Worm (Caenorhabditis elegans) whole organism, L3 larva: ENCODE results near the gene znf-622.

Source experiments
- R02D3.7 ChIP-seq: fragments of 150-350 bp; optimal IDR thresholded peaks from 2 replicates; lab custom pipeline; 2014; ENCODE audit warnings: missing biosample characterization, missing genetic modification characterization
- ZK546.5 ChIP-seq: sonication (generic microtip); optimal IDR thresholded peaks from 2 replicates; lab custom pipeline; 2017; ENCODE audit warnings: missing biosample characterization, missing genetic modification characterization
- aly-2 ChIP-seq: fragments of 150-350 bp; optimal IDR thresholded peaks from 2 replicates; lab custom pipeline; 2014; ENCODE audit warnings: missing biosample characterization, missing genetic modification characterization
- ama-1 ChIP-seq: fragments of 150-350 bp; optimal IDR thresholded peaks from 2 replicates; lab custom pipeline; 2018
- ceh-16 ChIP-seq: sonication (generic microtip); optimal IDR thresholded peaks from 2 replicates; lab custom pipeline; 2017; ENCODE audit warnings: missing biosample characterization, missing genetic modification characterization
- ceh-28 ChIP-seq: fragments of 150-350 bp; optimal IDR thresholded peaks from 2 replicates; lab custom pipeline; 2014; ENCODE audit warnings: missing biosample characterization, missing genetic modification reagents, missing genetic modification characterization
- ceh-82 ChIP-seq: fragments of 150-350 bp; optimal IDR thresholded peaks from 2 replicates; lab custom pipeline; 2014; ENCODE audit warnings: missing biosample characterization, missing genetic modification characterization
- ceh-9 ChIP-seq: sonication (generic microtip); optimal IDR thresholded peaks from 2 replicates; lab custom pipeline; 2018; ENCODE audit warnings: missing biosample characterization, missing genetic modification characterization
- daf-12 ChIP-seq: fragments of 150-350 bp; optimal IDR thresholded peaks from 2 replicates; lab custom pipeline; 2014; ENCODE audit warnings: missing biosample characterization, missing genetic modification reagents, missing genetic modification characterization
- egl-27 ChIP-seq: sonication (generic microtip); optimal IDR thresholded peaks from 4 replicates; lab custom pipeline; 2017; ENCODE audit warnings: missing biosample characterization, missing genetic modification reagents, missing genetic modification characterization
- egl-5 ChIP-seq: fragments of 150-350 bp; optimal IDR thresholded peaks from 2 replicates; lab custom pipeline; 2017; ENCODE audit warnings: missing biosample characterization, missing genetic modification reagents, missing genetic modification characterization, inconsistent platforms
- elt-1 ChIP-seq: fragments of 150-350 bp; optimal IDR thresholded peaks from 2 replicates; lab custom pipeline; 2014; ENCODE audit warnings: missing biosample characterization, missing genetic modification characterization
- elt-2 ChIP-seq: sonication (generic microtip); optimal IDR thresholded peaks from 2 replicates; lab custom pipeline; 2016; ENCODE audit warnings: missing genetic modification reagents, mild to moderate bottlenecking, missing genetic modification characterization, missing compliant biosample characterization
- elt-3 ChIP-seq, 3 experiments: fragments of 150-350 bp in 1 of 3; sonication (generic microtip) in 2 of 3; optimal IDR thresholded peaks; 2 replicates in 2 of 3; 4 replicates in 1 of 3; lab custom pipeline; 2014 to 2017; ENCODE audit warnings: missing biosample characterization in 3 of 3, missing genetic modification characterization in 3 of 3
- eor-1 ChIP-seq, 2 experiments: fragments of 150-350 bp; optimal IDR thresholded peaks; 2 replicates each; lab custom pipeline; 2014 to 2018; ENCODE audit warnings: missing biosample characterization in 2 of 2, missing genetic modification characterization in 2 of 2
- fkh-10 ChIP-seq: sonication (generic microtip); optimal IDR thresholded peaks from 2 replicates; lab custom pipeline; 2017; ENCODE audit warnings: missing biosample characterization, missing genetic modification reagents, missing genetic modification characterization
- fkh-2 ChIP-seq: fragments of 150-350 bp; optimal IDR thresholded peaks from 2 replicates; lab custom pipeline; 2014; ENCODE audit warnings: missing biosample characterization, missing genetic modification reagents, missing genetic modification characterization
- fos-1 ChIP-seq: fragments of 150-350 bp; optimal IDR thresholded peaks from 2 replicates; lab custom pipeline; 2014; ENCODE audit warnings: missing biosample characterization, missing genetic modification characterization
- hmg-11 ChIP-seq: sonication (generic microtip); optimal IDR thresholded peaks from 2 replicates; lab custom pipeline; 2016; ENCODE audit warnings: missing genetic modification characterization, missing compliant biosample characterization
- jun-1 ChIP-seq: fragments of 150-350 bp; optimal IDR thresholded peaks from 2 replicates; lab custom pipeline; 2014; ENCODE audit warnings: missing biosample characterization, missing genetic modification reagents, missing genetic modification characterization
- lin-15B ChIP-seq: fragments of 150-350 bp; optimal IDR thresholded peaks from 2 replicates; lab custom pipeline; 2014; ENCODE audit warnings: missing biosample characterization, missing genetic modification characterization
- lin-39 ChIP-seq: fragments of 150-350 bp; optimal IDR thresholded peaks from 2 replicates; lab custom pipeline; 2018; ENCODE audit warnings: missing biosample characterization, missing genetic modification reagents, missing genetic modification characterization
- lsy-12 ChIP-seq: sonication (generic microtip); optimal IDR thresholded peaks from 2 replicates; lab custom pipeline; 2016; ENCODE audit warnings: mild to moderate bottlenecking, missing genetic modification characterization, missing compliant biosample characterization
- mdl-1 ChIP-seq: fragments of 150-350 bp; optimal IDR thresholded peaks from 2 replicates; lab custom pipeline; 2014; ENCODE audit warnings: missing biosample characterization, missing genetic modification characterization
- mml-1 ChIP-seq: fragments of 150-350 bp; sonication (generic microtip); optimal IDR thresholded peaks from 3 replicates; lab custom pipeline; 2014; ENCODE audit warnings: missing biosample characterization, missing genetic modification characterization
- nfya-1 ChIP-seq: sonication (generic microtip); optimal IDR thresholded peaks from 2 replicates; lab custom pipeline; 2017; ENCODE audit warnings: missing genetic modification characterization, mild to moderate bottlenecking, missing compliant biosample characterization, antibody characterized with exemption, moderate library complexity; ENCODE audit not compliant: insufficient read depth
- nhr-11 ChIP-seq: fragments of 150-350 bp; optimal IDR thresholded peaks from 2 replicates; lab custom pipeline; 2014; ENCODE audit warnings: missing biosample characterization, missing genetic modification characterization
- nhr-12 ChIP-seq: fragments of 150-350 bp; optimal IDR thresholded peaks from 2 replicates; lab custom pipeline; 2014; ENCODE audit warnings: missing biosample characterization, missing genetic modification characterization
- nhr-23 ChIP-seq: fragments of 150-350 bp; optimal IDR thresholded peaks from 2 replicates; lab custom pipeline; 2014; ENCODE audit warnings: missing biosample characterization, missing genetic modification reagents, missing genetic modification characterization
- nhr-237 ChIP-seq: fragments of 150-350 bp; optimal IDR thresholded peaks from 2 replicates; lab custom pipeline; 2014; ENCODE audit warnings: missing biosample characterization, missing genetic modification characterization
- nhr-25 ChIP-seq: sonication (generic microtip); optimal IDR thresholded peaks from 2 replicates; lab custom pipeline; 2017; ENCODE audit warnings: missing biosample characterization, missing genetic modification characterization
- nhr-28 ChIP-seq: fragments of 150-350 bp; optimal IDR thresholded peaks from 2 replicates; lab custom pipeline; 2014; ENCODE audit warnings: missing biosample characterization, missing genetic modification characterization
- nhr-43 ChIP-seq: sonication (generic microtip); optimal IDR thresholded peaks from 2 replicates; lab custom pipeline; 2016; ENCODE audit warnings: mild to moderate bottlenecking, missing genetic modification characterization, missing compliant biosample characterization; ENCODE audit not compliant: poor library complexity, severe bottlenecking
- nhr-67 ChIP-seq: fragments of 150-350 bp; optimal IDR thresholded peaks from 2 replicates; lab custom pipeline; 2014; ENCODE audit warnings: missing biosample characterization, missing genetic modification characterization
- nhr-77 ChIP-seq: fragments of 150-350 bp; optimal IDR thresholded peaks from 2 replicates; lab custom pipeline; 2014; ENCODE audit warnings: missing biosample characterization, missing genetic modification characterization
- pha-4 ChIP-seq: fragments of 150-350 bp; optimal IDR thresholded peaks from 2 replicates; lab custom pipeline; 2014; ENCODE audit warnings: missing biosample characterization, missing genetic modification reagents, missing genetic modification characterization
- pqm-1 ChIP-seq: fragments of 150-350 bp; optimal IDR thresholded peaks from 2 replicates; lab custom pipeline; 2017; ENCODE audit warnings: missing biosample characterization, missing genetic modification characterization, inconsistent platforms
- sea-2 ChIP-seq: fragments of 150-350 bp; sonication (generic microtip); optimal IDR thresholded peaks from 4 replicates; lab custom pipeline; 2014; ENCODE audit warnings: missing biosample characterization, missing genetic modification reagents, missing genetic modification characterization
- skn-1 ChIP-seq: fragments of 150-350 bp; optimal IDR thresholded peaks from 2 replicates; lab custom pipeline; 2014; ENCODE audit warnings: missing biosample characterization, missing genetic modification characterization
- snpc-4 ChIP-seq: fragments of 150-350 bp; optimal IDR thresholded peaks from 2 replicates; lab custom pipeline; 2014; ENCODE audit warnings: missing biosample characterization, missing genetic modification characterization
- tbx-2 ChIP-seq: sonication (generic microtip); optimal IDR thresholded peaks from 2 replicates; lab custom pipeline; 2016; ENCODE audit warnings: mild to moderate bottlenecking, missing genetic modification characterization, missing compliant biosample characterization
- unc-62 ChIP-seq: fragments of 150-350 bp; sonication (generic microtip); optimal IDR thresholded peaks from 4 replicates; lab custom pipeline; 2014; ENCODE audit warnings: missing biosample characterization, missing genetic modification reagents, missing genetic modification characterization
- zag-1 ChIP-seq: fragments of 150-350 bp; optimal IDR thresholded peaks from 2 replicates; lab custom pipeline; 2014; ENCODE audit warnings: missing biosample characterization, missing genetic modification characterization
- ztf-11 ChIP-seq: fragments of 150-350 bp; optimal IDR thresholded peaks from 2 replicates; lab custom pipeline; 2014; ENCODE audit warnings: missing biosample characterization, missing genetic modification characterization
- ztf-4 ChIP-seq: fragments of 150-350 bp; optimal IDR thresholded peaks from 2 replicates; lab custom pipeline; 2014; ENCODE audit warnings: missing biosample characterization, missing genetic modification characterization

znf-622 gene

ce11 chrIII:6381584-6382391 is at the start of gene znf-622:
Gene znf-622, plus strand, starts transcription at chrIII:6381634.
- TF ChIP-seq aly-2 (tag; lab: Kevin White, UChicago): no peak

ce11 chrIII:6334364-6334763 is 47.1 kb upstream of the znf-622 start:
- TF ChIP-seq ZK546.5 (no peak), fkh-10 (GFP tag; lab: Kevin White, UChicago) (peak; percentile 55)

ce11 chrIII:6339919-6340434 is 41.5 kb upstream of the znf-622 start, which contains the start of gene let-767:
Gene let-767, minus strand, starts transcription at chrIII:6339969.
- TF ChIP-seq mml-1 (tag; lab: Kevin White, UChicago) (no peak), elt-2 (tag; lab: Kevin White, UChicago) (peak; percentile 29), ceh-28 (tag; lab: Kevin White, UChicago) (no peak), elt-3 (tag; optimal IDR thresholded peaks at IDR 0.05; lab: Kevin White, UChicago) (peak in 1 of 3 experiments; percentile 89), nhr-23 (tag; lab: Kevin White, UChicago) (peak; percentile 15)

ce11 chrIII:6341878-6342453 is 39.5 kb upstream of the znf-622 start, which contains the start of gene rpn-13:
Gene rpn-13, minus strand, starts transcription at chrIII:6341928.
- TF ChIP-seq ztf-4 (tag; lab: Kevin White, UChicago) (no peak), nhr-11 (tag; lab: Kevin White, UChicago) (no peak), ceh-28 (tag; lab: Kevin White, UChicago) (no peak), pha-4 (tag; lab: Kevin White, UChicago) (peak; percentile 78), nhr-28 (tag; lab: Kevin White, UChicago) (no peak), snpc-4 (tag; lab: Kevin White, UChicago) (peak; percentile 28), zag-1 (tag; lab: Kevin White, UChicago) (no peak), skn-1 (tag; lab: Kevin White, UChicago) (peak; percentile 98), elt-2 (tag; lab: Kevin White, UChicago) (peak; percentile 15), ceh-16 (tag; lab: Kevin White, UChicago) (no peak), elt-1 (no peak), lin-15B (tag; lab: Kevin White, UChicago) (peak; percentile 46), nhr-25 (tag; lab: Kevin White, UChicago) (peak; percentile 21), unc-62 (no peak), elt-3 (tag; optimal IDR thresholded peaks at IDR 0.05; lab: Kevin White, UChicago) (no peak), ZK546.5 (no peak), mml-1 (tag; lab: Kevin White, UChicago) (no peak), nhr-67 (tag; lab: Kevin White, UChicago) (no peak), pqm-1 (tag; lab: Kevin White, UChicago) (no peak), ama-1 (lab: Kevin White, UChicago) (peak; percentile 0), lin-39 (tag; lab: Kevin White, UChicago) (no peak), ztf-11 (tag; lab: Kevin White, UChicago) (no peak), nhr-23 (tag; lab: Kevin White, UChicago) (peak; percentile 53), mdl-1 (no peak), nhr-77 (tag; lab: Kevin White, UChicago) (no peak), aly-2 (tag; lab: Kevin White, UChicago) (no peak), ceh-9 (tag; lab: Kevin White, UChicago) (no peak), tbx-2 (tag; lab: Kevin White, UChicago) (no peak), jun-1 (tag; lab: Kevin White, UChicago) (no peak), egl-5 (no peak), nhr-237 (tag; lab: Kevin White, UChicago) (no peak), fkh-2 (tag; lab: Kevin White, UChicago) (no peak), fos-1 (tag; lab: Kevin White, UChicago) (no peak), lsy-12 (no peak), nhr-12 (tag; lab: Kevin White, UChicago) (no peak), daf-12 (tag; lab: Kevin White, UChicago) (no peak), egl-27 (tag; lab: Kevin White, UChicago) (no peak), sea-2 (no peak), ceh-82 (tag; lab: Kevin White, UChicago) (no peak), nfya-1 (peak; percentile 87), hmg-11 (tag; lab: Kevin White, UChicago) (peak; percentile 42), R02D3.7 (tag; lab: Kevin White, UChicago) (no peak), eor-1 (tag; optimal IDR thresholded peaks at IDR 0.05; lab: Kevin White, UChicago) (no peak), nhr-43 (no peak)
